Fruit fly (Drosophila melanogaster) whole organism, embryonic: ENCODE data around the gene COX7AL.

Source experiments
- ATbp ChIP-seq: fragments of 200-800 bp; sonication (Bioruptor generic); optimal IDR thresholded peaks from 2 replicates; lab custom pipeline; 2017; ENCODE audit warnings: missing biosample characterization, mild to moderate bottlenecking, missing genetic modification characterization, missing genetic modification reagents
- Ada2b ChIP-seq: fragments of 200-800 bp; sonication (Bioruptor generic); IDR thresholded peaks from 2 replicates; pipeline ENCODE4 v1.3.6; 2022; ENCODE audit warnings: missing biosample characterization, missing genetic modification characterization
- CG10267 ChIP-seq: fragments of 200-800 bp; sonication (Bioruptor generic); optimal IDR thresholded peaks from 2 replicates; lab custom pipeline; 2018; ENCODE audit warnings: missing biosample characterization, mild to moderate bottlenecking, missing genetic modification characterization, moderate library complexity
- CG11093 ChIP-seq: fragments of 200-800 bp; sonication (Bioruptor generic); IDR thresholded peaks from 3 replicates; pipeline ENCODE4 v1.3.6; 2022; ENCODE audit warnings: missing biosample characterization, missing genetic modification characterization
- CG12942 ChIP-seq: fragments of 200-800 bp; sonication (Bioruptor generic); optimal IDR thresholded peaks from 3 replicates; lab custom pipeline; 2016; ENCODE audit warnings: missing biosample characterization, missing genetic modification characterization
- CG17612 ChIP-seq: fragments of 200-800 bp; sonication (Bioruptor generic); IDR thresholded peaks from 2 replicates; pipeline ENCODE4 v1.3.6; 2022; ENCODE audit warnings: missing biosample characterization, missing genetic modification characterization
- CG18476 ChIP-seq: fragments of 200-800 bp; sonication (Bioruptor generic); optimal IDR thresholded peaks from 2 replicates; lab custom pipeline; 2016; ENCODE audit warnings: missing biosample characterization, mild to moderate bottlenecking, missing genetic modification characterization
- CG2116 ChIP-seq: fragments of 200-800 bp; sonication (Bioruptor generic); optimal IDR thresholded peaks from 3 replicates; lab custom pipeline; 2018; ENCODE audit warnings: missing biosample characterization, mild to moderate bottlenecking, missing genetic modification characterization
- CG2199 ChIP-seq: fragments of 200-800 bp; sonication (Bioruptor generic); IDR thresholded peaks from 3 replicates; pipeline ENCODE4 v1.3.6; 2022; ENCODE audit warnings: missing biosample characterization, missing genetic modification characterization
- CG34376 ChIP-seq: fragments of 200-800 bp; sonication (Bioruptor generic); optimal IDR thresholded peaks from 2 replicates; lab custom pipeline; 2018; ENCODE audit warnings: missing biosample characterization, mild to moderate bottlenecking, missing genetic modification characterization
- CG4360 ChIP-seq: fragments of 200-800 bp; sonication (Bioruptor generic); IDR thresholded peaks from 2 replicates; pipeline ENCODE4 v1.3.6; 2022; ENCODE audit warnings: missing biosample characterization, missing genetic modification characterization
- CG6765 ChIP-seq: fragments of 200-800 bp; sonication (Bioruptor generic); optimal IDR thresholded peaks from 3 replicates; lab custom pipeline; 2017; ENCODE audit warnings: missing biosample characterization, mild to moderate bottlenecking, missing genetic modification characterization
- CG6813 ChIP-seq: fragments of 200-800 bp; sonication (Bioruptor generic); optimal IDR thresholded peaks from 2 replicates; lab custom pipeline; 2017; ENCODE audit warnings: missing biosample characterization, missing genetic modification characterization, mild to moderate bottlenecking, moderate library complexity, missing genetic modification reagents
- CHES-1-like ChIP-seq: fragments of 200-800 bp; sonication (Bioruptor generic); optimal IDR thresholded peaks from 2 replicates; lab custom pipeline; 2016; ENCODE audit warnings: missing biosample characterization, missing genetic modification characterization
- CkIIα-i1 ChIP-seq: fragments of 200-800 bp; sonication (Bioruptor generic); IDR thresholded peaks from 2 replicates; pipeline ENCODE4 v1.3.6; 2022; ENCODE audit warnings: missing biosample characterization, missing genetic modification characterization
- Dip2 ChIP-seq: fragments of 200-800 bp; sonication (Bioruptor generic); IDR thresholded peaks from 2 replicates; pipeline ENCODE4 v1.3.6; 2022; ENCODE audit warnings: missing biosample characterization, missing genetic modification characterization
- Doc3 ChIP-seq: fragments of 200-800 bp; sonication (Bioruptor generic); IDR thresholded peaks from 3 replicates; pipeline ENCODE4 v1.3.6; 2022; ENCODE audit warnings: missing biosample characterization, missing genetic modification characterization; ENCODE audit not compliant: partially characterized antibody
- Dp ChIP-seq: fragments of 200-800 bp; sonication (Bioruptor generic); optimal IDR thresholded peaks from 2 replicates; lab custom pipeline; 2018; ENCODE audit warnings: missing biosample characterization, mild to moderate bottlenecking, missing genetic modification characterization, moderate library complexity
- Ets65A ChIP-seq: fragments of 200-800 bp; sonication (Bioruptor generic); peaks from one replicate; lab custom pipeline; 2016; ENCODE audit warnings: missing biosample characterization, missing genetic modification characterization
- Fer1 ChIP-seq: fragments of 200-800 bp; sonication (Bioruptor generic); optimal IDR thresholded peaks from 2 replicates; lab custom pipeline; 2017; ENCODE audit warnings: missing biosample characterization, mild to moderate bottlenecking, missing genetic modification characterization
- HLH4C ChIP-seq: fragments of 200-800 bp; sonication (Bioruptor generic); IDR thresholded peaks from 3 replicates; pipeline ENCODE4 v1.3.6; 2022; ENCODE audit warnings: missing biosample characterization, missing genetic modification characterization; ENCODE audit not compliant: partially characterized antibody
- Hr39 ChIP-seq: fragments of >200 bp; optimal IDR thresholded peaks from 2 replicates; lab custom pipeline; 2017
- MESR4 ChIP-seq: fragments of 200-800 bp; sonication (Bioruptor generic); optimal IDR thresholded peaks from 2 replicates; lab custom pipeline; 2018; ENCODE audit warnings: missing biosample characterization, mild to moderate bottlenecking, missing genetic modification characterization, moderate library complexity
- Max ChIP-seq: fragments of 200-800 bp; sonication (Bioruptor generic); optimal IDR thresholded peaks from 2 replicates; lab custom pipeline; 2016; ENCODE audit warnings: missing biosample characterization, mild to moderate bottlenecking, missing genetic modification characterization
- NC2β ChIP-seq: fragments of 200-800 bp; sonication (Bioruptor generic); optimal IDR thresholded peaks from 2 replicates; lab custom pipeline; 2016; ENCODE audit warnings: missing biosample characterization, missing genetic modification characterization
- Sry-β ChIP-seq: fragments of 200-800 bp; sonication (Bioruptor generic); optimal IDR thresholded peaks from 2 replicates; lab custom pipeline; 2018; ENCODE audit warnings: missing biosample characterization, mild to moderate bottlenecking, missing genetic modification characterization, moderate library complexity
- ara ChIP-seq: fragments of 200-800 bp; sonication (Bioruptor generic); IDR thresholded peaks from 2 replicates; pipeline ENCODE4 v1.3.6; 2022; ENCODE audit warnings: missing biosample characterization, missing genetic modification characterization
- ase ChIP-seq: fragments of 200-800 bp; sonication (Bioruptor generic); IDR thresholded peaks from 3 replicates; pipeline ENCODE4 v1.3.6; 2022; ENCODE audit warnings: missing biosample characterization, missing genetic modification characterization
- chinmo ChIP-seq: fragments of 200-800 bp; sonication (Bioruptor generic); IDR thresholded peaks from 4 replicates; pipeline ENCODE4 v1.3.6; 2022; ENCODE audit warnings: missing biosample characterization, missing genetic modification characterization; ENCODE audit not compliant: partially characterized antibody
- dpn ChIP-seq, 2 experiments: fragments of 200-800 bp; sonication (Bioruptor generic); optimal IDR thresholded peaks; 3 replicates each; lab custom pipeline; 2016; ENCODE audit warnings: missing biosample characterization in 2 of 2, missing genetic modification characterization in 2 of 2
- dysf ChIP-seq: fragments of 200-800 bp; sonication (Bioruptor generic); IDR thresholded peaks from 3 replicates; pipeline ENCODE4 v1.3.6; 2022; ENCODE audit warnings: missing biosample characterization, missing genetic modification characterization
- emc ChIP-seq: fragments of 200-800 bp; sonication (Bioruptor generic); optimal IDR thresholded peaks from 2 replicates; lab custom pipeline; 2016; ENCODE audit warnings: missing biosample characterization, missing genetic modification characterization
- eve ChIP-seq, 2 experiments: fragments of >200 bp; optimal IDR thresholded peaks; 2 replicates each; lab custom pipeline; 2017; ENCODE audit warnings: missing biosample characterization in 2 of 2, missing genetic modification characterization in 2 of 2
- fd64A ChIP-seq: fragments of 200-800 bp; sonication (Bioruptor generic); optimal IDR thresholded peaks from 3 replicates; lab custom pipeline; 2018; ENCODE audit warnings: missing biosample characterization, mild to moderate bottlenecking, missing genetic modification characterization
- jigr1 ChIP-seq: fragments of 200-800 bp; sonication (Bioruptor generic); IDR thresholded peaks from 3 replicates; pipeline ENCODE4 v1.3.6; 2022; ENCODE audit warnings: missing biosample characterization, missing genetic modification characterization
- ken ChIP-seq: fragments of 200-800 bp; sonication (Bioruptor generic); IDR thresholded peaks from 3 replicates; pipeline ENCODE4 v1.3.6; 2022; ENCODE audit warnings: missing biosample characterization, missing genetic modification characterization
- lab ChIP-seq: fragments of 200-800 bp; sonication (Bioruptor generic); optimal IDR thresholded peaks from 3 replicates; lab custom pipeline; 2017; ENCODE audit warnings: missing biosample characterization, missing genetic modification characterization, mild to moderate bottlenecking, moderate library complexity, missing genetic modification reagents
- mam ChIP-seq: fragments of 200-800 bp; sonication (Bioruptor generic); optimal IDR thresholded peaks from 3 replicates; lab custom pipeline; 2016; ENCODE audit warnings: missing biosample characterization, missing genetic modification characterization
- oc ChIP-seq: fragments of 200-800 bp; sonication (Bioruptor generic); optimal IDR thresholded peaks from 2 replicates; lab custom pipeline; 2018; ENCODE audit warnings: missing biosample characterization, mild to moderate bottlenecking, missing genetic modification characterization, moderate library complexity
- phol ChIP-seq: fragments of 200-800 bp; sonication (Bioruptor generic); optimal IDR thresholded peaks from 3 replicates; lab custom pipeline; 2018; ENCODE audit warnings: missing biosample characterization, mild to moderate bottlenecking, missing genetic modification characterization, moderate library complexity
- sens ChIP-seq: fragments of 200-800 bp; sonication (Bioruptor generic); peaks from one replicate; lab custom pipeline; 2016; ENCODE audit warnings: missing biosample characterization, missing genetic modification characterization
- seq ChIP-seq: fragments of 200-800 bp; sonication (Bioruptor generic); IDR thresholded peaks from 2 replicates; pipeline ENCODE4 v1.3.6; 2022; ENCODE audit warnings: missing biosample characterization, missing genetic modification characterization
- ssp ChIP-seq: fragments of 200-800 bp; sonication (Bioruptor generic); IDR thresholded peaks from 2 replicates; pipeline ENCODE4 v1.3.6; 2022; ENCODE audit warnings: missing biosample characterization, missing genetic modification characterization
- stc ChIP-seq: fragments of 200-800 bp; sonication (Bioruptor generic); IDR thresholded peaks from 2 replicates; pipeline ENCODE4 v1.3.6; 2022; ENCODE audit warnings: missing biosample characterization, missing genetic modification characterization
- unpg ChIP-seq: fragments of 200-800 bp; sonication (Bioruptor generic); optimal IDR thresholded peaks from 3 replicates; lab custom pipeline; 2018; ENCODE audit warnings: missing biosample characterization, mild to moderate bottlenecking, missing genetic modification characterization, moderate library complexity
- usp ChIP-seq: fragments of >200 bp; optimal IDR thresholded peaks from 2 replicates; lab custom pipeline; 2017; ENCODE audit warnings: missing biosample characterization, missing genetic modification characterization

The COX7AL gene

DNA sequence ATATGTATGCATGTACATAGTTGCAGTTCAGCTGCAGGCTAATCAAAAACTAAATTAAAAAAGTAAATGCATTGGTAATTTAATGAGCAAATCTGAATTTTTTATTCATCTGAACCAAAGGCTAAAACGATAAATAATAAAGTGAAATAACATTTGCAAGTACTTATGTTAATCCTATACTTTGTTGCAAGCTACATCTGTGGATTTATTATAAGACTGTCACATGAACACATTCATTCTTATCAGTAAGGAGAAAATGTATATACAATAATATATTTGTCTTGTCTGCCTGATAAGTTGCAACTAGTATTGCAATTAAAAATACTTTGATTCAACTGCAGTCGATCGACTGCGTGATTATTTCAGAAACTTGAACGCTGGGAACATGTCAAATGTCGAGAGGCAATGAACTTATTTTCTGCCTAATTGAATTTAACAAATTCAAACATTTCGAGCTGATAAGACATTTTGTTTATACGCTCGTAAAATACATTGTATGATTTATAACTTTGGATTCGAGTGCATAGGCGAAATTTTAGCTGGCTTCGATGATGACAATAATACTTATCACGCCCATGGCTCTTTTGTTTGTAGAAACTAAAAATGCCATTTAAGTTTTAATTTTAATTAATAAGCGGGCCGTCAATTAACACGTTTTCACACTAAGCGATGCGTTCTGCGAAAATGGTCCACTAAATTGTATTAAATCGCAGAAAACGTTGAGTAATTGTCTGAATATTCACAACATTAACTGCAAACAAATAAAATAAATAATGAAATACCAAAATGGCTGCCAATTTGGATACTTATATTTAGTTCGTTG, 15.3 kb upstream of the COX7AL start:
- peak; percentile 80 for TF ChIP-seq Ets65A (GFP tag; lab: Kevin White, UChicago)
- TF ChIP-seq sens (GFP tag; lab: Kevin White, UChicago), result peak; percentile 19
- TF ChIP-seq Ada2b, result no peak
- TF ChIP-seq, all 482 proteins: peak for 2

- no peak for TF ChIP-seq emc
- no peak for TF ChIP-seq CG2199 (GFP tag; lab: Robert Waterston, UW)
- no peak for TF ChIP-seq eve (GFP tag; optimal IDR thresholded peaks at IDR 0.05; lab: Kevin White, UChicago)
- no peak for TF ChIP-seq CG12942 (GFP tag; lab: Kevin White, UChicago)
- no peak for TF ChIP-seq jigr1 (GFP tag; lab: Robert Waterston, UW)
- TF ChIP-seq Sry-β (GFP tag; lab: Kevin White, UChicago), result no peak
- TF ChIP-seq dysf (GFP tag; lab: Robert Waterston, UW), result no peak
- no peak for TF ChIP-seq Dp (GFP tag; lab: Kevin White, UChicago)
- no peak for TF ChIP-seq fd64A
- TF ChIP-seq CG4360 (GFP tag; lab: Robert Waterston, UW), result no peak
- TF ChIP-seq Fer1, result no peak
- no peak for TF ChIP-seq usp (GFP tag; lab: Kevin White, UChicago)
- no peak for TF ChIP-seq CG34376 (GFP tag; lab: Kevin White, UChicago)
- no peak for TF ChIP-seq chinmo (GFP tag; lab: Robert Waterston, UW)
- no peak for TF ChIP-seq phol (tag; lab: Kevin White, UChicago)
- no peak for TF ChIP-seq ken (GFP tag; lab: Robert Waterston, UW)
Observed at dm6 chr3R:8329628-8330027, 13.8 kb upstream of the COX7AL start.

DNA sequence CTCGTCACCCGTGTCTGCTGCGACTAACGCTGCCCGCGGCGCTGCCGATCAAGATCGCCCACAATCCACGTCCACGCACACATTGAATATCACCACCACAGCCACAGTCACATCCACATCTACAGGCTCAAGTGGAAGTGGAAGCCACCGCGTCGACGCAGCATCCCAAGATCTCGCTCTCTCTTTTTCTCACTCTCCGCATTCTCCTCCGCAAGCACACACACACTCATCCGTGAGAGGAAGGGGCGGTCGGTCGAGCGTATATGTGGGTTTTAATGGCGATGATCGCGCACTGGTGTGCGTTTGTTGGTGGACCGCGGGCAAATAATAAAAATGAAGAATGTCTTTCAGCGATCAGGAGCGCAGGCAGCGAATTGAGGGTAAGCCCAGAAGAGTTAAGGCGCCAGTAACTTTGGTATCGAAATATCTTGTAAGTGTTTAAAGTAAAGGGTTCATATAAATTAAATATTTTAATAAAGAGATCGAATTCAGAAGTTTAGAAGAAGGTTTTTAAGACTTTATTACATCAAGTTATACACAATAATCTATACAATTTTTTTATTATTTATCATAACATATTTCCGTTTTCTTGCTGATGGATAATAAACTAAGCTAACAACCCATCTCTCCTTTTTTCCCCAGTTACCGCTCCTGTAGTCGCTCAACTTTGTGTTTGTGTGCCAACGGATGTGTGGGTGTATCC, 9.6 kb upstream of the COX7AL start, which contains the start of gene Poxm:
Poxm (minus strand) TSS at position 25 of the 703 bp plus-strand sequence.
- peak; percentile 84 for TF ChIP-seq ara
- TF ChIP-seq NC2β, result peak; percentile 29
- TF ChIP-seq Hr39 (lab: Kevin White, UChicago), result no peak
- TF ChIP-seq chinmo (GFP tag; lab: Robert Waterston, UW), result no peak
- TF ChIP-seq CkIIα-i1 (GFP tag; lab: Robert Waterston, UW), result no peak; the same call in 1 of the 2 replicates
- TF ChIP-seq eve (GFP tag; optimal IDR thresholded peaks at IDR 0.05; lab: Kevin White, UChicago), result no peak
- peak; percentile 81 to 86 for TF ChIP-seq dpn (GFP tag; optimal IDR thresholded peaks at IDR 0.05; lab: Kevin White, UChicago)
- TF ChIP-seq CG12942 (GFP tag; lab: Kevin White, UChicago), result peak; percentile 77
- peak; percentile 81 for TF ChIP-seq ATbp (GFP tag; lab: Kevin White, UChicago)
- peak; percentile 86 for TF ChIP-seq CG10267
- peak; percentile 81 for TF ChIP-seq stc (GFP tag; lab: Robert Waterston, UW)
- TF ChIP-seq CG6813, result peak; percentile 74
- peak; percentile 53 for TF ChIP-seq Dip2
- TF ChIP-seq lab, result peak; percentile 77
- peak; percentile 81 for TF ChIP-seq CG18476
- no peak for TF ChIP-seq MESR4 (GFP tag; lab: Kevin White, UChicago)
- TF ChIP-seq HLH4C, result no peak
- no peak; the same call in 1 of the 2 replicates for TF ChIP-seq CG17612
- peak; percentile 92 for TF ChIP-seq CG11093 (GFP tag; lab: Robert Waterston, UW)
- peak; percentile 78 for TF ChIP-seq Max (GFP tag; lab: Kevin White, UChicago)
- no peak for TF ChIP-seq Doc3 (GFP tag; lab: Robert Waterston, UW)
- TF ChIP-seq ase, result peak; percentile 79
- peak; percentile 40 for TF ChIP-seq CG2116 (GFP tag; lab: Kevin White, UChicago)
- TF ChIP-seq unpg (GFP tag; lab: Kevin White, UChicago), result peak; percentile 85
- TF ChIP-seq seq (GFP tag; lab: Robert Waterston, UW), result peak; percentile 78
- peak; percentile 78 for TF ChIP-seq oc
- peak; percentile 60 for TF ChIP-seq mam (GFP tag; lab: Kevin White, UChicago)
- TF ChIP-seq CHES-1-like (GFP tag; lab: Kevin White, UChicago), result no peak
- TF ChIP-seq ssp (GFP tag; lab: Robert Waterston, UW), result peak; percentile 89
- peak; percentile 27 for TF ChIP-seq CG6765 (GFP tag; lab: Kevin White, UChicago)
